Worm (Caenorhabditis elegans) whole organism, L1 larva: ENCODE results near the gene gbf-1.
"Not testable (repeated sequence)": the region's sequence is repeated elsewhere in the genome, so short reads cannot be mapped to it uniquely, and the experiment has no call there.

Source experiments
- C16A3.4 ChIP-seq: fragments of 150-350 bp; optimal IDR thresholded peaks from 2 replicates; lab custom pipeline; 2014; ENCODE audit warnings: missing biosample characterization, missing genetic modification characterization
- ama-1 ChIP-seq: fragments of 150-350 bp; optimal IDR thresholded peaks from 2 replicates; lab custom pipeline; 2014
- blmp-1 ChIP-seq: fragments of 150-350 bp; optimal IDR thresholded peaks from 2 replicates; lab custom pipeline; 2014; ENCODE audit warnings: missing biosample characterization, missing genetic modification characterization
- ceh-82 ChIP-seq, 3 experiments: fragments of 150-350 bp in 1 of 3; sonication (generic microtip) in 2 of 3; optimal IDR thresholded peaks; 2 replicates each; lab custom pipeline; 2014 to 2017; ENCODE audit warnings: missing biosample characterization in 3 of 3, missing genetic modification characterization in 3 of 3
- lin-13 ChIP-seq: fragments of 150-350 bp; optimal IDR thresholded peaks from 2 replicates; lab custom pipeline; 2014; ENCODE audit warnings: missing biosample characterization, missing genetic modification reagents, missing genetic modification characterization
- nhr-11 ChIP-seq: fragments of 150-350 bp; optimal IDR thresholded peaks from 2 replicates; lab custom pipeline; 2014; ENCODE audit warnings: missing biosample characterization, missing genetic modification characterization
- nhr-76 ChIP-seq: sonication (generic microtip); optimal IDR thresholded peaks from 2 replicates; lab custom pipeline; 2017; ENCODE audit warnings: missing biosample characterization, missing genetic modification characterization
- rnt-1 ChIP-seq: sonication (generic microtip); optimal IDR thresholded peaks from 2 replicates; lab custom pipeline; 2016; ENCODE audit warnings: mild to moderate bottlenecking, missing genetic modification characterization, moderate library complexity, missing compliant biosample characterization
- sup-37 ChIP-seq: fragments of 200-800 bp; sonication (Bioruptor generic); optimal IDR thresholded peaks from 2 replicates; lab custom pipeline; 2018; ENCODE audit warnings: mild to moderate bottlenecking, missing genetic modification characterization, missing compliant biosample characterization

ce11 chrIII:11787376-11787775 is 13.9 kb upstream of the gbf-1 start, which contains the start of gene C24H11.1:
- TF ChIP-seq ama-1; lin-13 (GFP tag; lab: Kevin White, UChicago); blmp-1; ceh-82 (tag; optimal IDR thresholded peaks at IDR 0.05; lab: Kevin White, UChicago); sup-37; rnt-1 (tag; lab: Kevin White, UChicago); nhr-76 (tag; lab: Kevin White, UChicago); C16A3.4 (tag; lab: Kevin White, UChicago); nhr-11 (tag; lab: Kevin White, UChicago): not testable (repeated sequence)
